Worm (Caenorhabditis elegans) whole organism, L3 larva: ENCODE measurements around the gene npp-27.
A peak's percentile ranks its signal among the peaks of the same experiment; 100 is the strongest.

Source experiments
- aly-2 ChIP-seq: fragments of 150-350 bp; optimal IDR thresholded peaks from 2 replicates; lab custom pipeline; 2014; ENCODE audit warnings: missing biosample characterization, missing genetic modification characterization
- ceh-16 ChIP-seq: sonication (generic microtip); optimal IDR thresholded peaks from 2 replicates; lab custom pipeline; 2017; ENCODE audit warnings: missing biosample characterization, missing genetic modification characterization
- hmg-11 ChIP-seq: sonication (generic microtip); optimal IDR thresholded peaks from 2 replicates; lab custom pipeline; 2016; ENCODE audit warnings: missing genetic modification characterization, missing compliant biosample characterization
- nhr-77 ChIP-seq: fragments of 150-350 bp; optimal IDR thresholded peaks from 2 replicates; lab custom pipeline; 2014; ENCODE audit warnings: missing biosample characterization, missing genetic modification characterization
- tbx-2 ChIP-seq: sonication (generic microtip); optimal IDR thresholded peaks from 2 replicates; lab custom pipeline; 2016; ENCODE audit warnings: mild to moderate bottlenecking, missing genetic modification characterization, missing compliant biosample characterization
- ztf-11 ChIP-seq: fragments of 150-350 bp; optimal IDR thresholded peaks from 2 replicates; lab custom pipeline; 2014; ENCODE audit warnings: missing biosample characterization, missing genetic modification characterization

DNA sequence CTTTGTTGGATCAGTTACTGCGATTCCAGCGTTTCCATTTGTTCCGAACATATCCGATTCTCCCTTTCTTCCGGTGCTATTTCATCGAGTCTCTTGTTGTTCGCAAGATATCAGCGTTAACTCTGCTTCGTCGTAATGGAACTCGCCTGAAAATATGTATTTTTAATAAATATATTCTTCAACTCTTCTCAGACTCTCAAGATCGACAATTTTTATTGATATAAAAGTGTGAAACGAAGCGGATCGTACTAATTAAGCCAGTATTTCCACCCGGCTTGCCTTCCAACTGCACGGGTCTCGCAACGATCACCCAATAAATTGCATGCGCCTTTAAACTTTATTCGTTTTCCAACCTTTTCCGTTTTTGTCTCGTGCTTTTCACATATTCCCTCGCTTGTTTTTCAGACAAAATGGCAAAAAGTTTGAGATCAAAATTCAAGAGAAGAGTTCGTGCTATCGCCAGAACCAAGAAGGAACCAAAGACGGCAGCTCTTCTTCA lies 14.0 kb upstream of the npp-27 start, which contains the start of the genes xpo-3 and C49H3.3:
- TF ChIP-seq tbx-2 (tag; lab: Kevin White, UChicago) (no peak), ztf-11 (tag; lab: Kevin White, UChicago) (no peak), hmg-11 (peak; percentile 29), nhr-77 (tag; lab: Kevin White, UChicago) (no peak), ceh-16 (no peak), aly-2 (tag; lab: Kevin White, UChicago) (no peak)
